Fruit fly (Drosophila melanogaster): ENCODE measurements around the gene CG14739.

dm6 chr3R:12010202-12010824 lies 38.7 kb downstream of the CG14739 start, which contains the start of the genes KLHL18 and GCC185:
- TF ChIP-seq usp (GFP tag; optimal IDR thresholded peaks at IDR 0.05) (no peak), Dll (optimal IDR thresholded peaks at IDR 0.05) (no peak)
